Fruit fly (Drosophila melanogaster) whole organism, embryonic: ENCODE measurements around the gene CG7272.

Experiments used
- Blimp-1 ChIP-seq: fragments of 200-800 bp; sonication (Bioruptor generic); optimal IDR thresholded peaks from 3 replicates; lab custom pipeline; 2018; ENCODE audit warnings: missing biosample characterization, missing genetic modification characterization, mild to moderate bottlenecking, moderate library complexity, missing genetic modification reagents
- CG10321 ChIP-seq: fragments of 200-800 bp; sonication (Bioruptor generic); IDR thresholded peaks from 2 replicates; pipeline ENCODE4 v1.3.6; 2022; ENCODE audit warnings: missing biosample characterization, missing genetic modification characterization
- CG12219 ChIP-seq: fragments of 200-800 bp; sonication (Bioruptor generic); optimal IDR thresholded peaks from 3 replicates; lab custom pipeline; 2018; ENCODE audit warnings: missing biosample characterization, mild to moderate bottlenecking, missing genetic modification characterization
- CG12769 ChIP-seq: fragments of 200-800 bp; sonication (Bioruptor generic); optimal IDR thresholded peaks from 2 replicates; lab custom pipeline; 2019; ENCODE audit warnings: missing biosample characterization, mild to moderate bottlenecking, missing genetic modification characterization, moderate library complexity
- CG13287 ChIP-seq: fragments of 200-800 bp; sonication (Bioruptor generic); IDR thresholded peaks from 2 replicates; pipeline ENCODE4 v1.3.6; 2022; ENCODE audit warnings: missing biosample characterization, missing genetic modification characterization; ENCODE audit not compliant: partially characterized antibody
- CG13624 ChIP-seq: fragments of 200-800 bp; sonication (Bioruptor generic); optimal IDR thresholded peaks from 2 replicates; lab custom pipeline; 2016; ENCODE audit warnings: missing biosample characterization, missing genetic modification characterization
- CG14014 ChIP-seq: fragments of 200-800 bp; sonication (Bioruptor generic); IDR thresholded peaks from 2 replicates; pipeline ENCODE4 v1.3.6; 2022; ENCODE audit warnings: missing biosample characterization, missing genetic modification characterization
- CG15514 ChIP-seq: fragments of 200-800 bp; sonication (Bioruptor generic); optimal IDR thresholded peaks from 3 replicates; lab custom pipeline; 2017; ENCODE audit warnings: missing biosample characterization, missing genetic modification characterization, mild to moderate bottlenecking, moderate library complexity, missing genetic modification reagents
- CG17568 ChIP-seq: fragments of 200-800 bp; sonication (Bioruptor generic); optimal IDR thresholded peaks from 2 replicates; lab custom pipeline; 2018; ENCODE audit warnings: missing biosample characterization, mild to moderate bottlenecking, missing genetic modification characterization, moderate library complexity
- CG30020 ChIP-seq: fragments of 200-800 bp; optimal IDR thresholded peaks from 2 replicates; lab custom pipeline; 2019; ENCODE audit warnings: missing biosample characterization, mild to moderate bottlenecking, missing genetic modification characterization, moderate library complexity
- CG3163 ChIP-seq: fragments of 200-800 bp; sonication (Bioruptor generic); optimal IDR thresholded peaks from 3 replicates; lab custom pipeline; 2016; ENCODE audit warnings: missing biosample characterization, missing genetic modification characterization
- CG32767 ChIP-seq: fragments of 200-800 bp; sonication (Bioruptor generic); IDR thresholded peaks from 2 replicates; pipeline ENCODE4 v1.3.6; 2022; ENCODE audit warnings: missing biosample characterization, missing genetic modification characterization
- CG34422 ChIP-seq: fragments of 200-800 bp; sonication (Bioruptor generic); IDR thresholded peaks from 3 replicates; pipeline ENCODE4 v1.3.6; 2022; ENCODE audit warnings: missing biosample characterization, missing genetic modification characterization
- CG7556 ChIP-seq: fragments of 200-800 bp; sonication (Bioruptor generic); optimal IDR thresholded peaks from 2 replicates; lab custom pipeline; 2017; ENCODE audit warnings: missing biosample characterization, mild to moderate bottlenecking, missing genetic modification characterization
- CG7786 ChIP-seq: fragments of 200-800 bp; sonication (Bioruptor generic); optimal IDR thresholded peaks from 2 replicates; lab custom pipeline; 2016; ENCODE audit warnings: missing biosample characterization, missing genetic modification characterization
- CG8281 ChIP-seq: fragments of 200-800 bp; sonication (Bioruptor generic); optimal IDR thresholded peaks from 2 replicates; lab custom pipeline; 2018; ENCODE audit warnings: missing biosample characterization, mild to moderate bottlenecking, missing genetic modification characterization, moderate library complexity
- CG8944 ChIP-seq: fragments of 200-800 bp; sonication (Bioruptor generic); optimal IDR thresholded peaks from 3 replicates; lab custom pipeline; 2016; ENCODE audit warnings: missing biosample characterization, missing genetic modification characterization
- CHES-1-like ChIP-seq: fragments of 200-800 bp; sonication (Bioruptor generic); optimal IDR thresholded peaks from 2 replicates; lab custom pipeline; 2016; ENCODE audit warnings: missing biosample characterization, missing genetic modification characterization
- Dad ChIP-seq: fragments of 200-800 bp; sonication (Bioruptor generic); optimal IDR thresholded peaks from 3 replicates; lab custom pipeline; 2016; ENCODE audit warnings: missing biosample characterization, missing genetic modification characterization
- Ets97D ChIP-seq: fragments of 200-800 bp; sonication (Bioruptor generic); optimal IDR thresholded peaks from 3 replicates; lab custom pipeline; 2016; ENCODE audit warnings: missing biosample characterization, missing genetic modification characterization
- Fer1 ChIP-seq: fragments of 200-800 bp; sonication (Bioruptor generic); optimal IDR thresholded peaks from 2 replicates; lab custom pipeline; 2017; ENCODE audit warnings: missing biosample characterization, mild to moderate bottlenecking, missing genetic modification characterization
- HmgZ ChIP-seq: fragments of 200-800 bp; sonication (Bioruptor generic); optimal IDR thresholded peaks from 2 replicates; lab custom pipeline; 2018; ENCODE audit warnings: missing biosample characterization, mild to moderate bottlenecking, missing genetic modification characterization
- Hr78 ChIP-seq, 2 experiments: fragments of 200-800 bp in 1 of 2; fragments of >200 bp in 1 of 2; sonication (Bioruptor generic) in 1 of 2; optimal IDR thresholded peaks; 2 replicates each; lab custom pipeline; 2017 to 2019; ENCODE audit warnings: missing biosample characterization in 2 of 2, missing genetic modification characterization in 2 of 2, mild to moderate bottlenecking in 1 of 2, moderate library complexity in 1 of 2
- Max ChIP-seq: fragments of 200-800 bp; sonication (Bioruptor generic); optimal IDR thresholded peaks from 2 replicates; lab custom pipeline; 2016; ENCODE audit warnings: missing biosample characterization, mild to moderate bottlenecking, missing genetic modification characterization
- Rfx ChIP-seq: fragments of 200-800 bp; sonication (Bioruptor generic); IDR thresholded peaks from 2 replicates; pipeline ENCODE4 v1.3.6; 2022; ENCODE audit warnings: missing biosample characterization, missing genetic modification characterization
- Sry-β ChIP-seq: fragments of 200-800 bp; sonication (Bioruptor generic); optimal IDR thresholded peaks from 2 replicates; lab custom pipeline; 2018; ENCODE audit warnings: missing biosample characterization, mild to moderate bottlenecking, missing genetic modification characterization, moderate library complexity
- Sry-δ ChIP-seq: fragments of 200-800 bp; sonication (Bioruptor generic); optimal IDR thresholded peaks from 2 replicates; lab custom pipeline; 2016; ENCODE audit warnings: missing biosample characterization, missing genetic modification characterization
- ase ChIP-seq: fragments of 200-800 bp; sonication (Bioruptor generic); IDR thresholded peaks from 3 replicates; pipeline ENCODE4 v1.3.6; 2022; ENCODE audit warnings: missing biosample characterization, missing genetic modification characterization
- chinmo ChIP-seq: fragments of 200-800 bp; sonication (Bioruptor generic); IDR thresholded peaks from 4 replicates; pipeline ENCODE4 v1.3.6; 2022; ENCODE audit warnings: missing biosample characterization, missing genetic modification characterization; ENCODE audit not compliant: partially characterized antibody
- chn ChIP-seq: fragments of 200-800 bp; sonication (Bioruptor generic); optimal IDR thresholded peaks from 2 replicates; lab custom pipeline; 2016; ENCODE audit warnings: missing biosample characterization, missing genetic modification characterization
- crol ChIP-seq: fragments of 200-800 bp; sonication (Bioruptor generic); IDR thresholded peaks from 2 replicates; pipeline ENCODE4 v1.3.6; 2022; ENCODE audit warnings: missing biosample characterization, missing genetic modification characterization
- crp ChIP-seq, 2 experiments: fragments of 200-800 bp; sonication (Bioruptor generic); optimal IDR thresholded peaks; 2 replicates in 1 of 2; 3 replicates in 1 of 2; lab custom pipeline; 2017; ENCODE audit warnings: missing biosample characterization in 2 of 2, missing genetic modification characterization in 2 of 2, mild to moderate bottlenecking in 1 of 2, moderate library complexity in 1 of 2
- dati ChIP-seq: fragments of 200-800 bp; sonication (Bioruptor generic); IDR thresholded peaks from 2 replicates; pipeline ENCODE4 v1.3.6; 2022; ENCODE audit warnings: missing biosample characterization, missing genetic modification characterization
- dmrt11E ChIP-seq: fragments of 200-800 bp; sonication (Bioruptor generic); optimal IDR thresholded peaks from 3 replicates; lab custom pipeline; 2018; ENCODE audit warnings: missing biosample characterization, mild to moderate bottlenecking, missing genetic modification characterization, moderate library complexity
- en ChIP-seq: fragments of 200-800 bp; sonication (Bioruptor generic); optimal IDR thresholded peaks from 2 replicates; lab custom pipeline; 2016; ENCODE audit warnings: missing biosample characterization, missing genetic modification characterization
- ewg ChIP-seq: fragments of 200-800 bp; sonication (Bioruptor generic); optimal IDR thresholded peaks from 3 replicates; lab custom pipeline; 2017; ENCODE audit warnings: mild to moderate bottlenecking, missing biosample characterization, missing genetic modification reagents, missing genetic modification characterization
- exex ChIP-seq: fragments of 200-800 bp; sonication (Bioruptor generic); optimal IDR thresholded peaks from 4 replicates; lab custom pipeline; 2018; ENCODE audit warnings: missing biosample characterization, mild to moderate bottlenecking, missing genetic modification characterization, moderate library complexity
- knrl ChIP-seq: fragments of 200-800 bp; sonication (Bioruptor generic); IDR thresholded peaks from 3 replicates; pipeline ENCODE4 v1.3.6; 2022; ENCODE audit warnings: missing biosample characterization, missing genetic modification characterization; ENCODE audit not compliant: partially characterized antibody
- nom ChIP-seq: fragments of 200-800 bp; sonication (Bioruptor generic); optimal IDR thresholded peaks from 2 replicates; lab custom pipeline; 2017; ENCODE audit warnings: missing biosample characterization, missing genetic modification characterization, mild to moderate bottlenecking, moderate library complexity, missing genetic modification reagents
- p53 ChIP-seq: fragments of 200-800 bp; sonication (Bioruptor generic); optimal IDR thresholded peaks from 2 replicates; lab custom pipeline; 2016; ENCODE audit warnings: missing biosample characterization, missing genetic modification characterization
- sens ChIP-seq: fragments of 200-800 bp; sonication (Bioruptor generic); peaks from one replicate; lab custom pipeline; 2016; ENCODE audit warnings: missing biosample characterization, missing genetic modification characterization
- sisA ChIP-seq: fragments of 200-800 bp; sonication (Bioruptor generic); IDR thresholded peaks from 2 replicates; pipeline ENCODE4 v1.3.6; 2022; ENCODE audit warnings: missing biosample characterization, missing genetic modification characterization
- sna ChIP-seq: fragments of 200-800 bp; sonication (Bioruptor generic); IDR thresholded peaks from 2 replicates; pipeline ENCODE4 v1.3.6; 2022; ENCODE audit warnings: missing biosample characterization, missing genetic modification characterization; ENCODE audit not compliant: partially characterized antibody
- stwl ChIP-seq: fragments of 200-800 bp; sonication (Bioruptor generic); optimal IDR thresholded peaks from 3 replicates; lab custom pipeline; 2018; ENCODE audit warnings: missing biosample characterization, mild to moderate bottlenecking, missing genetic modification characterization, moderate library complexity
- tna ChIP-seq: fragments of 200-800 bp; sonication (Bioruptor generic); IDR thresholded peaks from 2 replicates; pipeline ENCODE4 v1.3.6; 2022; ENCODE audit warnings: missing biosample characterization, missing genetic modification characterization; ENCODE audit not compliant: partially characterized antibody
- trem ChIP-seq: fragments of 200-800 bp; optimal IDR thresholded peaks from 3 replicates; lab custom pipeline; 2019; ENCODE audit warnings: missing biosample characterization, mild to moderate bottlenecking, missing genetic modification characterization, moderate library complexity
- unc-4 ChIP-seq: fragments of 200-800 bp; sonication (Bioruptor generic); IDR thresholded peaks from 2 replicates; pipeline ENCODE4 v1.3.6; 2022; ENCODE audit warnings: missing biosample characterization, missing genetic modification characterization; ENCODE audit not compliant: partially characterized antibody
- wor ChIP-seq: fragments of 200-800 bp; sonication (Bioruptor generic); IDR thresholded peaks from 2 replicates; pipeline ENCODE4 v1.3.6; 2022; ENCODE audit warnings: missing biosample characterization, missing genetic modification characterization
- yki ChIP-seq: fragments of >200 bp; optimal IDR thresholded peaks from 3 replicates; lab custom pipeline; 2018

Gene CG7272

DNA sequence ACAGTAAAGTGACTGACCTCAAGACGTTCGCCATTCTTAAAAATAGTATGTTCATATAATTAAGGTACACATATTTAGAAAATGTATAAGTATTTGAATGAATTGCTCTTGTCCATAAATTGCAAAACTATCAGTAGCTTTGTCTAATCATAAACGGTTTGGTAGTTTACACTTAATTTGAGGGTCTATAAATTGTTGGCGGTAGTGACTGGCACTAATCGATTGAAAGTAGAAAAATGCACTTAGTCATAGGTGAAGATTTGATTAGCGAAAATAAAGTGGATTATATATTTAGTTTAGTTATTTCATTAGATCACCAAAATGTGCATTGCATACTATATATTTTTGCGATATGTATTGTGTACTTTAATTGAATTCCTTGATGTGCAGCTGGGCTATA lies 13.0 kb downstream of the CG7272 start:
- TF ChIP-seq wor = no peak
- TF ChIP-seq exex = peak; percentile 49
- TF ChIP-seq Ets97D (GFP tag; lab: Kevin White, UChicago) = no peak
- no peak for TF ChIP-seq ewg
- TF ChIP-seq CG8281 (tag; lab: Kevin White, UChicago) = no peak
- TF ChIP-seq CG12219 (GFP tag; lab: Kevin White, UChicago) = no peak
- TF ChIP-seq ase (GFP tag; lab: Robert Waterston, UW) = no peak
- no peak for TF ChIP-seq Fer1 (GFP tag; lab: Kevin White, UChicago)
- no peak for TF ChIP-seq CG13624 (GFP tag; lab: Kevin White, UChicago)

DNA sequence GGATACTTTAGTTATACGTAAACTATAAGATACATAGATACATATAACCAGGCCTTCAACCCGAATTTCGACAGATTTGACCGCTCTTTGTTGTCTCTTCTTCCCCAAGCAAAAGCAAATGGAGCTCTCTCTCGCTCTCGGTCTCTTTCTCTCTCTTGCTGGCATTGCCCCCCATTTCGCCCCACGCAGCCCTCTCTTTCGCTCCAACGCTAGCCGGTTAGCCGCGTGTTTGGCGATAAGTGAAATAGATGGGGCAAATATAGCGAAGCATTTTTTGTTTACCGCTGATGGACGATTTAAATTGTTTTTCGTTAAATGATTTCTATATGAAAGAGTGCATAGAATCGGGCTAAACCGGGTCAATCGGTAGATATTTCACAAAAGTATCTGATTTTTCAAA lies 13.7 kb downstream of the CG7272 start:
- TF ChIP-seq chn (GFP tag; lab: Kevin White, UChicago) (peak; percentile 84), chinmo (GFP tag; lab: Robert Waterston, UW) (peak; percentile 82; the same call in 3 of the 4 replicates), yki (peak; percentile 48), nom (GFP tag; lab: Kevin White, UChicago) (peak; percentile 22), dati (no peak), sisA (GFP tag; lab: Robert Waterston, UW) (no peak), Max (GFP tag; lab: Kevin White, UChicago) (peak; percentile 35), Sry-δ (GFP tag; lab: Kevin White, UChicago) (no peak), knrl (GFP tag; lab: Robert Waterston, UW) (no peak), CG17568 (GFP tag; lab: Kevin White, UChicago) (no peak), CG10321 (GFP tag; lab: Robert Waterston, UW) (0 out of 2 replicates have a peak, but pooled peaks have one; percentile 45), CG3163 (GFP tag; lab: Kevin White, UChicago) (peak; percentile 88), en (GFP tag; lab: Kevin White, UChicago) (no peak), CG12769 (peak; percentile 66), Dad (GFP tag; lab: Kevin White, UChicago) (no peak), sna (GFP tag; lab: Robert Waterston, UW) (peak; percentile 38; the same call in 1 of the 2 replicates), crol (GFP tag; lab: Robert Waterston, UW) (peak; percentile 98), crp (GFP tag; optimal IDR thresholded peaks at IDR 0.05; lab: Kevin White, UChicago) (peak in 1 of 2 experiments; percentile 20), Hr78 (GFP tag; optimal IDR thresholded peaks at IDR 0.05; lab: Kevin White, UChicago) (peak in 1 of 2 experiments; percentile 1), CG30020 (no peak), CG7556 (GFP tag; lab: Kevin White, UChicago) (peak; percentile 13), stwl (no peak), Rfx (GFP tag; lab: Robert Waterston, UW) (no peak), HmgZ (tag; lab: Kevin White, UChicago) (peak; percentile 9), Blimp-1 (GFP tag; lab: Kevin White, UChicago) (no peak), sens (GFP tag; lab: Kevin White, UChicago) (peak; percentile 61), CG7786 (GFP tag; lab: Kevin White, UChicago) (no peak), Sry-β (GFP tag; lab: Kevin White, UChicago) (no peak), dmrt11E (tag; lab: Kevin White, UChicago) (no peak), CHES-1-like (GFP tag; lab: Kevin White, UChicago) (peak; percentile 60), CG13287 (GFP tag; lab: Robert Waterston, UW) (peak; percentile 68), CG34422 (GFP tag; lab: Robert Waterston, UW) (peak; percentile 94; the same call in 2 of the 3 replicates), CG15514 (GFP tag; lab: Kevin White, UChicago) (peak; percentile 12), CG32767 (GFP tag; lab: Robert Waterston, UW) (no peak), tna (GFP tag; lab: Robert Waterston, UW) (peak; percentile 11; the same call in 1 of the 2 replicates), unc-4 (GFP tag; lab: Robert Waterston, UW) (peak; percentile 40; the same call in 1 of the 2 replicates), p53 (GFP tag; lab: Kevin White, UChicago) (no peak), CG14014 (GFP tag; lab: Robert Waterston, UW) (peak; percentile 20; the same call in 1 of the 2 replicates), CG8944 (GFP tag; lab: Kevin White, UChicago) (no peak), trem (tag; lab: Kevin White, UChicago) (no peak)
